Fruit fly (Drosophila melanogaster): ENCODE results near the gene Cby.

Gene Cby

DNA sequence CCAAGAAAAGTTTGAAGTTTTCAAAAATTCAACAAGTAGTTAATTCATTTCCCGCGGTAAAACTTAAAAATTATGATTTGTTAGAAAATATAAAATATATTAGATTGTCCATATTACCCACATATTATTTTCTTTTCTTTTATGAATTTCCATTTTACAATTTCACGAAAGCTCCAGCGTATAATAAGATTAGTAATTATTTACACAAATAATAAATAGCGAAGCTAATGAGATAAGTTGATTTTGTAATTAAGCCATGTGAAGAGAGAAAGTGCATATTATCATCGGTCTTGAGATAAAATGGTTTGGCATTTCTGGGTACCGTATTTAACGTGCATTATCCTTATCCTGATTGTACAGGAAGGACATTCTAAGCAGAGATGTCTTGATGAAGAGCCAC is 43.7 kb downstream of the Cby start, which contains the start of gene Qsox3:
Gene Qsox3, plus strand, starts transcription at position 301 of the 400 bp plus-strand sequence.
- no peak for TF ChIP-seq CG17801 (GFP tag; optimal IDR thresholded peaks at IDR 0.05; ENCODE audit: partially characterized antibody)

DNA sequence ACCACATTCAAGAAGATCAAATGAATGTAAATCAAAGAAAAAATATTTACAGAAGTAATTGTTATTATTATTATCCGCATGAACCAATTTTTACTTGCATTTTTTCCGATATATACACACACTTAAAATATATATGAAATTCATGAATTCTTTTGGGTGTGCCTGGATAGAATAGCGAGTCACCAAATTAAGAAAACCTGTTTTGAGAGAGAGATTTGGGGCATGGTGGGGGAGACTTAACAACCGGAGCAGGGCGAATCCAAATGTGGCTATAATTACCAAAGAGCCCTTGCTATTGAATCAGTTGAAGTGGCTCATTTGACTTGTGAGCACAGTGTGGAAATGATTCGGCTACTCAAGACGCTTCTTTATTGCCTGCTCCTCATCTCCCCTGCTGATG is 45.6 kb downstream of the Cby start, which contains the start of gene Qsox2:
Gene Qsox2, plus strand, starts transcription at position 301 of the 400 bp plus-strand sequence.
- TF ChIP-seq CG17801 (GFP tag; optimal IDR thresholded peaks at IDR 0.05; ENCODE audit: partially characterized antibody), result no peak

DNA sequence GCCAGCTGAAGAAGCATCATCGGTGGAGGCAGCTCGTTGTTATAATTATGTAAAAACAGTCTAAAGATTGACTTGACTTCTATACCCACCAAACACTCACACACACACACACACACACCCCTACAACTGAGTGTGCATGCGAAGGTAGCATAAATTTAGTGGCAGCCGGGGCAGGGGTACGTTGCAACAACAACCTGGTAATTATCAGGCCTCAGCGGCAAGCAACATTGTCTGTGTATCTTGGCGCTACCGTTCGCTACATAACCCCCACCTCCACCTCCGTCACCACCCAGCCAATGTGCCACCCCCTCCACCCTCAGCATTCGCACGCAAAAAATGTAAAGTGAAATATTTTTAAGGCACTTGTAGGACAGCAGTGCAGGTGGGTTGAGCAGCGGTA is 49.2 kb downstream of the Cby start:
- no peak for TF ChIP-seq CG17801 (GFP tag; optimal IDR thresholded peaks at IDR 0.05; ENCODE audit: partially characterized antibody)
